Fruit fly (Drosophila melanogaster) S2 (cell line): Measurements from ENCODE around the gene CG14397.

Source experiments
- CG8478 ChIP-seq: fragments of >200 bp; optimal IDR thresholded peaks from 2 replicates; lab custom pipeline; 2018
- CTCF ChIP-seq, 2 experiments: fragments of >200 bp; optimal IDR thresholded peaks; 2 replicates each; lab custom pipeline; 2018

DNA sequence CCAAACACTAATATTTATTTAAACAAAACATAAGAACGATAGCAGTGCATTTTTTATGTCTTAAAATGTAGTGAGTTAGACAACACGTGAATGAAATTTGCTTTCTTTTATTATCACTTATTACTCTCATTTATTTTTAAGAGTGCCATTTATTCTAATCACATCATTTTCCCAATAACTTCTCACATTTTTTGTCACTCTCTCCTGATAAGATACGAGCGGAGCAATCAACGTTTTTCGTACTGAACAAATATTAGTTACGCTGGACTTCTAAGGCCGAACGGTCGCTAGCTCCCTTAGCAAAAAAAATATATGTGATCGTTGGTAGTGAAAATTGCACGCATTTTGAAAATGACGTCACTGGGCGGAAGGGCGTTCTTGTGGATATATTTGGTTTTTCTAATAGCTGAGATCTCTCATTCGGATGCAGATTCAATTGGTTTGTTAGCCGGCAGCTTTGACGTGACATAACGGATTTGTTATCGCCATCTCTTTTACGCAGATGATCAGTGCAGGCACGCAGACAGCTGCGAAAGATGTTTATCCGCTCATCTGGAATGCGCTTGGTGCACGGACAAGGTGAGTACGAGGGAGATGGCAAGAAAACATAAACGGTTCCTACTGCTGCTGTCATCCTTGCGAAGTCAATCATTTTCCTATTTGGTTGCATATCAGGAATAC lies 38.1 kb upstream of the CG14397 start, which contains the start of gene Itgbn:
- TF ChIP-seq CG8478 (lab: Kevin White, UChicago), result no peak
- no peak for TF ChIP-seq CTCF (optimal IDR thresholded peaks at IDR 0.05; lab: Kevin White, UChicago)
